Fruit fly (Drosophila melanogaster): ENCODE results near the gene skd.

skd gene

DNA sequence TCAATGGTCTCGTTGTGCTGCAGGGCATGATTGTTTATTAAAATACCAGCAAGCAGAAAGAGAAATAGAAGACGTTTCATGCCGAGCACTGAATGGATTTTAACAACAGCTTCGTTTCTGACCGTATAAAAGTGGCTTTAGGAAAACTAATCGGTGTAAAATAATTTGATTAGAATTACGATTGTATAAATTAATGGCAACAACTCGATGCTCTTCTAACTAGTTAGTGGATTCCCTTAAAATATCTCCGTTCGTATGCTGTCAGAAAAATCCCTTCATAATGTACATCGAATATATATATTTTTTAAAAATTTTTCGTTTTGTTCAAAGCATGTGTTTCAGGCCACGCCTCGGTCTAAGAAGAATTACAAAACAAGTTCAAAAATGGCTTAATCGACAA is 70.6 kb downstream of the skd start, which contains the start of the genes Sems and CG10588:
TSS of gene Sems (minus strand) at position 101 of the 400 bp plus-strand sequence.
TSS of gene CG10588 (plus strand) at position 285 of the 400 bp plus-strand sequence.
- TF ChIP-seq insv (optimal IDR thresholded peaks at IDR 0.05) (no peak), psq (optimal IDR thresholded peaks at IDR 0.05) (no peak), Sin3A (optimal IDR thresholded peaks at IDR 0.05) (no peak), Myc (optimal IDR thresholded peaks at IDR 0.05) (no peak), h (optimal IDR thresholded peaks at IDR 0.05) (no peak), ttk (optimal IDR thresholded peaks at IDR 0.05) (no peak)

- TF ChIP-seq ttk (optimal IDR thresholded peaks at IDR 0.05) (no peak), insv (optimal IDR thresholded peaks at IDR 0.05) (no peak), Myc (optimal IDR thresholded peaks at IDR 0.05) (no peak), psq (optimal IDR thresholded peaks at IDR 0.05) (no peak), h (optimal IDR thresholded peaks at IDR 0.05) (no peak)
Measured at dm6 chr3L:20954118-20954517, 73.1 kb downstream of the skd start.

- TF ChIP-seq ttk (optimal IDR thresholded peaks at IDR 0.05) (no peak), Sin3A (optimal IDR thresholded peaks at IDR 0.05) (no peak), psq (optimal IDR thresholded peaks at IDR 0.05) (no peak), h (optimal IDR thresholded peaks at IDR 0.05) (no peak), Myc (optimal IDR thresholded peaks at IDR 0.05) (no peak)
Measured at dm6 chr3L:20952622-20953618, 74.3 kb downstream of the skd start.

DNA sequence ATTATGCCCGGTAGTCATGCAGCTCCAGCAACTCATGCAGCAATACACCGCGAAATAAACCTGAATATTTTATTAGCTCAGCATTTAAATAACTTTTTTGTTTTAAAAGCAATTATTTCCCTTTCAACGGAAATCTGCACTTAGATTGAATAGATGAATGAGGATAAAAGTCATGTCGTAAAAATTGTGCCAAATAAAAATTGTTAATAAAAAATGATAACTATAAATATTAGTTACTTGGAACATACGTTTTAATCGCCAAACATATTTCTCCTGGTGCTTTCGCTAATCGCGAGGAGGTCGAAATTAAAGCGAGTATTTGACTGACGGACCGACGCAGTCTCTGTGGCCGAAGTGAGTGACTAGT is 75.1 kb downstream of the skd start:
- TF ChIP-seq Myc (optimal IDR thresholded peaks at IDR 0.05), result no peak
- TF ChIP-seq insv (optimal IDR thresholded peaks at IDR 0.05), result no peak
- no peak for TF ChIP-seq psq (optimal IDR thresholded peaks at IDR 0.05)
- no peak for TF ChIP-seq h (optimal IDR thresholded peaks at IDR 0.05)
- no peak for TF ChIP-seq Sin3A (optimal IDR thresholded peaks at IDR 0.05)
- TF ChIP-seq ttk (optimal IDR thresholded peaks at IDR 0.05), result no peak

- TF ChIP-seq ttk (optimal IDR thresholded peaks at IDR 0.05) (no peak), h (optimal IDR thresholded peaks at IDR 0.05) (no peak), Sin3A (optimal IDR thresholded peaks at IDR 0.05) (no peak), Myc (optimal IDR thresholded peaks at IDR 0.05) (no peak), psq (optimal IDR thresholded peaks at IDR 0.05) (no peak), insv (optimal IDR thresholded peaks at IDR 0.05) (no peak)
Measured at dm6 chr3L:20951477-20952120, 75.6 kb downstream of the skd start.

DNA sequence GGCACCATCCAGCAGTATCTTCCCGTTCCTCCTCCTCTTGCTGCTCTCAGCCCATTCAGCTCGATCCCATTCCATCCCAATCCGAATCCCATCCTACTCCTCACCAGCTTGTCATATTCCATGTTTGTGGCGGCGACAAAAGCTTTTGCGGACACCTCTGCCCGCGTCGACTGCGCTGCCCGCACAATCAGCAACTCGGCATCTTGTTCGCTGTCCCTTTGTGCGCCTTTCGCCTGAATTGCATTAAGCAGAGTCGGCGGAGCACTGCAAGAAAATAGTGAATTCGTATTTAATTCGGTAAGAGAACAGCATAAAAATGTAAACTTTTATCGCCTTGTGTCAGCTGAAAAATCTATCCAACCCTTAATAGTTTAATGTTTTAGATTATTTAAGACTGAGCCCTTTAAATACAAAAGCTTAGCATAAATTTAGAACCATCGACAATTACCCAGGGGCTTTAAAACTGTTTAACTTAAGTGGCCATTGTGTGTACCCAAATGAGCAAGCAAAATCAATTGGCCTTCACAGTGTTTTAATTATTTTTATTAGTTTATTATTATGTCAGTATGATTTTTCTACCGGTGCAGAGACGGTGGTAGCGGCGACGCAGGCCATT is 76.6 kb downstream of the skd start:
- TF ChIP-seq ttk (optimal IDR thresholded peaks at IDR 0.05), result no peak
- TF ChIP-seq Myc (optimal IDR thresholded peaks at IDR 0.05), result no peak
- no peak for TF ChIP-seq Sin3A (optimal IDR thresholded peaks at IDR 0.05)
- TF ChIP-seq h (optimal IDR thresholded peaks at IDR 0.05), result no peak
- no peak for TF ChIP-seq insv (optimal IDR thresholded peaks at IDR 0.05)
- no peak for TF ChIP-seq psq (optimal IDR thresholded peaks at IDR 0.05)

dm6 chr3L:20950136-20950499 is 77.1 kb downstream of the skd start:
- TF ChIP-seq Myc (optimal IDR thresholded peaks at IDR 0.05) (no peak), ttk (optimal IDR thresholded peaks at IDR 0.05) (no peak), h (optimal IDR thresholded peaks at IDR 0.05) (no peak)

DNA sequence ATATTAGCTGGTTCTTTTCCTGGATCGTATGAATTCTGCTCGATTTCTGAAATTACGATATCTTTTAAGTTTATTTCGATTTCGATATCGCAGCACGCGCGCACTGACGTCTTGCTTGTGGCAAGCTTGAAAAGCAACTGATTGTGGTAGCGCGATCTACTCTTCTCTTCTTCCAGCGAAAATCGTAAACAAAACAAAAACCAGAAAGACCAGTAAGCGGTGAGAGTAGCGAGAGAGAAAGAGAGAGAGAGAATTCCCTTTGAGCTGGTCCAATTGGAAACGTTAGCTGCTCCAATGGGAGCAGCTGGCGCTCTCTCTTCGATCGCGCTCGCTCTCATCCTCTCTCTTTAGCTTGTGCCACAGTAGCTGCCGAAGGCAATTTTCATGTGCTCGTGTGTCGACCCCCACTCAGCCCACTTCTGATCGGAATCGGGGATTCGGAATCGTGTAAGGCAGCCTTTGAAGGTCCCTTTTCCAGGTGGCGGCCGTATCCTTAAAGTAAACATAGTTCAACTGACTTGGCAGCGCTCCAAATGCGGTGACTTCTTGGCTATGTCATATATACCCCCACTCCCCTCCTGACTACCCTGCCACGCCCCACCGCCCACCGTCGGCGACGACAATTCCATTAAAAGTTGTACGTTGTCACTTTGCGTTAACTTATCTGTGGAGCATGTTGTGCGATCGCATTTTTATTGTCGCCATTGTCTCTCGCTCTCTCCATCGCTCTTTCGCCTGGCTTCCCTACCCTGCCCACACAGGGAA is 77.7 kb downstream of the skd start, which contains the start of gene fng:
TSS of gene fng (minus strand) at position 142 of the 765 bp plus-strand sequence.
- TF ChIP-seq h (optimal IDR thresholded peaks at IDR 0.05) (no peak), insv (optimal IDR thresholded peaks at IDR 0.05) (no peak), ttk (optimal IDR thresholded peaks at IDR 0.05) (no peak), psq (optimal IDR thresholded peaks at IDR 0.05) (no peak), Sin3A (optimal IDR thresholded peaks at IDR 0.05) (no peak), Myc (optimal IDR thresholded peaks at IDR 0.05) (no peak)

DNA sequence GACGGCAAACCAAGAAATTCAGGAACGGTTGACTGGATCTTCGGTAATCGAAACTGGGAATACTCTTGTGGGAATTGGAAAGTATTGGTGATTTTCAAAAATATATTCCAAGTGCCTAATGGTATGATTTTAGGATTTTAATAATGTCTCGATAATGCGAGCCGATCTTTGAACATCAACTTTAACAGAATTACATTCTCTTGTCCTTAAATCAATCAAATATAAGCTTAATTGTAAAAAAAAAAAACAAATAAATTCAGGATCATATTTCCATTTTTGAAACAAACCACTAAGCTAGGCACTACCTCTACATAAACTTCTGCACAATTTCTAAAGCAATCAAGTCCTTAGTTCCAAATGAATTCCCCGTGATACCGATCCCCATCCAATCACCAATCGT is 78.8 kb downstream of the skd start:
- TF ChIP-seq Myc (optimal IDR thresholded peaks at IDR 0.05) (no peak), Sin3A (optimal IDR thresholded peaks at IDR 0.05) (no peak), h (optimal IDR thresholded peaks at IDR 0.05) (no peak)

dm6 chr3L:20946944-20947343 is 80.3 kb downstream of the skd start:
- no peak for TF ChIP-seq ttk (optimal IDR thresholded peaks at IDR 0.05)
- TF ChIP-seq Myc (optimal IDR thresholded peaks at IDR 0.05), result no peak
- no peak for TF ChIP-seq psq (optimal IDR thresholded peaks at IDR 0.05)
- no peak for TF ChIP-seq h (optimal IDR thresholded peaks at IDR 0.05)
- TF ChIP-seq insv (optimal IDR thresholded peaks at IDR 0.05), result no peak
- TF ChIP-seq Sin3A (optimal IDR thresholded peaks at IDR 0.05), result no peak

DNA sequence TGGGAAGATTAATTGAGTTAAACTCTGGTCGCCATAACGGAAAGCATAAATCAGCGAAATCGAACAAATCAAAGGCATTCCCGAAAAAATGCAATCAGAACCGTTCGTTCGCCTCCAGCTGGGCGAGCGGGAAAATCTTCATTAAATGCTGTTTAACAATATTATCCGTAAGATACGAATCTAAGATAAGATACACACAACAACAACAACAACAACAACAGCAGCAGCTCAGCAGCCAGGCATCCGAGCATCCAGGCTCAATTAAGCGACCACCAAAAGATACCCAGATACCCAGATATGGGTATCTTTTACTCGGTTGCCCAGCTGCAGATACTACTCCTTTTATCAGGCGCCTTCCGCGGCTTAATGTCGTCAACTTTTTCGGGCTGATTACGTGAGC is 81.2 kb downstream of the skd start:
- no peak for TF ChIP-seq h (optimal IDR thresholded peaks at IDR 0.05)
- no peak for TF ChIP-seq ttk (optimal IDR thresholded peaks at IDR 0.05)
- TF ChIP-seq Myc (optimal IDR thresholded peaks at IDR 0.05), result no peak
- no peak for TF ChIP-seq insv (optimal IDR thresholded peaks at IDR 0.05)
- TF ChIP-seq Sin3A (optimal IDR thresholded peaks at IDR 0.05), result no peak
- TF ChIP-seq psq (optimal IDR thresholded peaks at IDR 0.05), result no peak

Data from Kc167 (cell line).